Fruit fly (Drosophila melanogaster) whole organism, embryonic: ENCODE data around the gene Pgls.

Experiments used
- Adf1 ChIP-seq: fragments of 200-800 bp; sonication (Bioruptor generic); IDR thresholded peaks from 2 replicates; pipeline ENCODE4 v1.3.6; 2022; ENCODE audit warnings: missing biosample characterization, missing genetic modification characterization
- Aef1 ChIP-seq: fragments of 200-800 bp; sonication (Bioruptor generic); IDR thresholded peaks from 3 replicates; pipeline ENCODE4 v1.3.6; 2022; ENCODE audit warnings: missing biosample characterization, missing genetic modification characterization
- CG11696 ChIP-seq: fragments of 200-800 bp; sonication (Bioruptor generic); IDR thresholded peaks from 2 replicates; pipeline ENCODE4 v1.3.6; 2022; ENCODE audit warnings: missing biosample characterization, missing genetic modification characterization
- CG12942 ChIP-seq: fragments of 200-800 bp; sonication (Bioruptor generic); optimal IDR thresholded peaks from 3 replicates; lab custom pipeline; 2016; ENCODE audit warnings: missing biosample characterization, missing genetic modification characterization
- CG14965 ChIP-seq: fragments of 200-800 bp; sonication (Bioruptor generic); optimal IDR thresholded peaks from 2 replicates; lab custom pipeline; 2016; ENCODE audit warnings: missing biosample characterization, missing genetic modification characterization, borderline replicate concordance
- CG1647 ChIP-seq: fragments of 200-800 bp; sonication (Bioruptor generic); optimal IDR thresholded peaks from 3 replicates; lab custom pipeline; 2016; ENCODE audit warnings: missing biosample characterization, missing genetic modification characterization
- CG17186 ChIP-seq: fragments of 200-800 bp; sonication (Bioruptor generic); optimal IDR thresholded peaks from 3 replicates; lab custom pipeline; 2017; ENCODE audit warnings: missing biosample characterization, missing genetic modification reagents, missing genetic modification characterization
- CG17328 ChIP-seq: fragments of 200-800 bp; sonication (Bioruptor generic); IDR thresholded peaks from 2 replicates; pipeline ENCODE4 v1.3.6; 2022; ENCODE audit warnings: missing biosample characterization, missing genetic modification characterization
- CG17612 ChIP-seq: fragments of 200-800 bp; sonication (Bioruptor generic); IDR thresholded peaks from 2 replicates; pipeline ENCODE4 v1.3.6; 2022; ENCODE audit warnings: missing biosample characterization, missing genetic modification characterization
- CG2120 ChIP-seq: fragments of 200-800 bp; sonication (Bioruptor generic); optimal IDR thresholded peaks from 3 replicates; lab custom pipeline; 2016; ENCODE audit warnings: missing biosample characterization, missing genetic modification characterization
- CG31224 ChIP-seq: fragments of 200-800 bp; sonication (Bioruptor generic); IDR thresholded peaks from 2 replicates; pipeline ENCODE4 v1.3.6; 2022; ENCODE audit warnings: missing biosample characterization, missing genetic modification characterization
- CG32767 ChIP-seq: fragments of 200-800 bp; sonication (Bioruptor generic); IDR thresholded peaks from 2 replicates; pipeline ENCODE4 v1.3.6; 2022; ENCODE audit warnings: missing biosample characterization, missing genetic modification characterization
- CG34224 ChIP-seq: fragments of 200-800 bp; sonication (Bioruptor generic); IDR thresholded peaks from 3 replicates; pipeline ENCODE4 v1.3.6; 2022; ENCODE audit warnings: missing biosample characterization, missing genetic modification characterization; ENCODE audit not compliant: partially characterized antibody
- CG34376 ChIP-seq: fragments of 200-800 bp; sonication (Bioruptor generic); optimal IDR thresholded peaks from 2 replicates; lab custom pipeline; 2018; ENCODE audit warnings: missing biosample characterization, mild to moderate bottlenecking, missing genetic modification characterization
- CG3847 ChIP-seq: fragments of 200-800 bp; sonication (Bioruptor generic); IDR thresholded peaks from 2 replicates; pipeline ENCODE4 v1.3.6; 2022; ENCODE audit warnings: missing biosample characterization, missing genetic modification characterization
- CG4424 ChIP-seq: fragments of 200-800 bp; sonication (Bioruptor generic); optimal IDR thresholded peaks from 3 replicates; lab custom pipeline; 2016; ENCODE audit warnings: missing biosample characterization, missing genetic modification characterization
- CG5180 ChIP-seq: fragments of 200-800 bp; sonication (Bioruptor generic); optimal IDR thresholded peaks from 3 replicates; lab custom pipeline; 2017; ENCODE audit warnings: missing biosample characterization, missing genetic modification characterization, mild to moderate bottlenecking, moderate library complexity, missing genetic modification reagents
- CG6272 ChIP-seq: fragments of 200-800 bp; sonication (Bioruptor generic); IDR thresholded peaks from 2 replicates; pipeline ENCODE4 v1.3.6; 2022; ENCODE audit warnings: missing biosample characterization, missing genetic modification characterization
- CG6683 ChIP-seq: fragments of 200-800 bp; sonication (Bioruptor generic); optimal IDR thresholded peaks from 2 replicates; lab custom pipeline; 2017; ENCODE audit warnings: missing biosample characterization, mild to moderate bottlenecking, missing genetic modification characterization, missing genetic modification reagents
- CG8924 ChIP-seq: fragments of 200-800 bp; optimal IDR thresholded peaks from 3 replicates; lab custom pipeline; 2019; ENCODE audit warnings: missing biosample characterization, mild to moderate bottlenecking, missing genetic modification characterization, moderate library complexity
- Dfd ChIP-seq, 2 experiments: fragments of >200 bp; optimal IDR thresholded peaks; 2 replicates each; lab custom pipeline; 2017; ENCODE audit warnings: missing biosample characterization in 2 of 2, missing genetic modification characterization in 2 of 2
- Doc2 ChIP-seq: fragments of 200-800 bp; sonication (Bioruptor generic); IDR thresholded peaks from 2 replicates; pipeline ENCODE4 v1.3.6; 2022; ENCODE audit warnings: missing biosample characterization, missing genetic modification characterization
- ERR ChIP-seq: fragments of 200-800 bp; sonication (Bioruptor generic); optimal IDR thresholded peaks from 2 replicates; lab custom pipeline; 2016; ENCODE audit warnings: missing biosample characterization, missing genetic modification characterization
- HLH54F ChIP-seq: fragments of 200-800 bp; sonication (Bioruptor generic); optimal IDR thresholded peaks from 3 replicates; lab custom pipeline; 2016; ENCODE audit warnings: missing biosample characterization, missing genetic modification characterization
- HmgD ChIP-seq: fragments of 200-800 bp; sonication (Bioruptor generic); optimal IDR thresholded peaks from 3 replicates; lab custom pipeline; 2016; ENCODE audit warnings: missing biosample characterization, missing genetic modification characterization
- Lpt ChIP-seq: fragments of >200 bp; optimal IDR thresholded peaks from 2 replicates; lab custom pipeline; 2018; ENCODE audit warnings: missing biosample characterization, missing genetic modification characterization
- MESR4 ChIP-seq: fragments of 200-800 bp; sonication (Bioruptor generic); optimal IDR thresholded peaks from 2 replicates; lab custom pipeline; 2018; ENCODE audit warnings: missing biosample characterization, mild to moderate bottlenecking, missing genetic modification characterization, moderate library complexity
- Med ChIP-seq: fragments of 200-800 bp; sonication (Bioruptor generic); peaks from one replicate; lab custom pipeline; 2016; ENCODE audit warnings: missing biosample characterization, missing genetic modification characterization, mild to moderate bottlenecking, inconsistent platforms, moderate library complexity
- Mrtf ChIP-seq: fragments of 200-800 bp; sonication (Bioruptor generic); IDR thresholded peaks from 3 replicates; pipeline ENCODE4 v1.3.6; 2022; ENCODE audit warnings: missing biosample characterization, missing genetic modification characterization
- Nf-YB ChIP-seq: fragments of 200-800 bp; sonication (Bioruptor generic); optimal IDR thresholded peaks from 3 replicates; lab custom pipeline; 2019; ENCODE audit warnings: missing biosample characterization, mild to moderate bottlenecking, missing genetic modification characterization, moderate library complexity
- Nf-YC ChIP-seq: fragments of 200-800 bp; optimal IDR thresholded peaks from 3 replicates; lab custom pipeline; 2019; ENCODE audit warnings: missing biosample characterization, mild to moderate bottlenecking, missing genetic modification characterization, moderate library complexity
- PHDP ChIP-seq: fragments of 200-800 bp; sonication (Bioruptor generic); optimal IDR thresholded peaks from 3 replicates; lab custom pipeline; 2018; ENCODE audit warnings: missing biosample characterization, mild to moderate bottlenecking, missing genetic modification characterization, moderate library complexity
- ato ChIP-seq: fragments of 200-800 bp; sonication (Bioruptor generic); IDR thresholded peaks from 2 replicates; pipeline ENCODE4 v1.3.6; 2022; ENCODE audit warnings: missing biosample characterization, missing genetic modification characterization; ENCODE audit not compliant: partially characterized antibody
- bsh ChIP-seq, 2 experiments: fragments of 200-800 bp; sonication (Bioruptor generic); optimal IDR thresholded peaks; 2 replicates each; lab custom pipeline; 2017 to 2018; ENCODE audit warnings: mild to moderate bottlenecking in 2 of 2, missing biosample characterization in 2 of 2, missing genetic modification characterization in 2 of 2, moderate library complexity in 1 of 2
- cad ChIP-seq: fragments of >200 bp; optimal IDR thresholded peaks from 2 replicates; lab custom pipeline; 2017; ENCODE audit warnings: missing biosample characterization, missing genetic modification characterization
- chinmo ChIP-seq: fragments of 200-800 bp; sonication (Bioruptor generic); IDR thresholded peaks from 4 replicates; pipeline ENCODE4 v1.3.6; 2022; ENCODE audit warnings: missing biosample characterization, missing genetic modification characterization; ENCODE audit not compliant: partially characterized antibody
- crp ChIP-seq, 2 experiments: fragments of 200-800 bp; sonication (Bioruptor generic); optimal IDR thresholded peaks; 2 replicates in 1 of 2; 3 replicates in 1 of 2; lab custom pipeline; 2017; ENCODE audit warnings: missing biosample characterization in 2 of 2, missing genetic modification characterization in 2 of 2, mild to moderate bottlenecking in 1 of 2, moderate library complexity in 1 of 2
- lbe ChIP-seq: fragments of 200-800 bp; sonication (Bioruptor generic); optimal IDR thresholded peaks from 2 replicates; lab custom pipeline; 2016; ENCODE audit warnings: missing biosample characterization, mild to moderate bottlenecking, missing genetic modification characterization
- mirr ChIP-seq: fragments of 200-800 bp; sonication (Bioruptor generic); optimal IDR thresholded peaks from 3 replicates; lab custom pipeline; 2018; ENCODE audit warnings: missing biosample characterization, mild to moderate bottlenecking, missing genetic modification characterization
- nerfin-1 ChIP-seq: fragments of 200-800 bp; sonication (Bioruptor generic); optimal IDR thresholded peaks from 3 replicates; lab custom pipeline; 2019; ENCODE audit warnings: missing biosample characterization, mild to moderate bottlenecking, missing genetic modification characterization, moderate library complexity
- nerfin-2 ChIP-seq: fragments of 200-800 bp; sonication (Bioruptor generic); IDR thresholded peaks from 2 replicates; pipeline ENCODE4 v1.3.6; 2022; ENCODE audit warnings: missing biosample characterization, missing genetic modification characterization; ENCODE audit not compliant: partially characterized antibody
- nmo ChIP-seq: fragments of 200-800 bp; sonication (Bioruptor generic); optimal IDR thresholded peaks from 2 replicates; lab custom pipeline; 2018; ENCODE audit warnings: missing biosample characterization, mild to moderate bottlenecking, missing genetic modification characterization, moderate library complexity
- peb ChIP-seq: fragments of 200-800 bp; sonication (Bioruptor generic); IDR thresholded peaks from 2 replicates; pipeline ENCODE4 v1.3.6; 2022; ENCODE audit warnings: missing biosample characterization, missing genetic modification characterization
- psq ChIP-seq: fragments of 200-800 bp; sonication (Bioruptor generic); optimal IDR thresholded peaks from 2 replicates; lab custom pipeline; 2017; ENCODE audit warnings: missing biosample characterization, missing genetic modification characterization
- so ChIP-seq: fragments of 200-800 bp; sonication (Bioruptor generic); IDR thresholded peaks from 3 replicates; pipeline ENCODE4 v1.3.6; 2022; ENCODE audit warnings: missing biosample characterization, missing genetic modification characterization
- sug ChIP-seq: fragments of 200-800 bp; optimal IDR thresholded peaks from 2 replicates; lab custom pipeline; 2019; ENCODE audit warnings: missing biosample characterization, mild to moderate bottlenecking, missing genetic modification characterization, moderate library complexity
- z ChIP-seq: fragments of 200-800 bp; sonication (Bioruptor generic); IDR thresholded peaks from 3 replicates; pipeline ENCODE4 v1.3.6; 2022; ENCODE audit warnings: missing biosample characterization, missing genetic modification characterization
- zen2 ChIP-seq: fragments of 200-800 bp; sonication (Bioruptor generic); IDR thresholded peaks from 3 replicates; pipeline ENCODE4 v1.3.6; 2022; ENCODE audit warnings: missing biosample characterization, missing genetic modification characterization; ENCODE audit not compliant: partially characterized antibody
- zfh2 ChIP-seq: fragments of 200-800 bp; sonication (Bioruptor generic); optimal IDR thresholded peaks from 2 replicates; lab custom pipeline; 2016; ENCODE audit warnings: missing biosample characterization, missing genetic modification characterization

Gene Pgls

DNA sequence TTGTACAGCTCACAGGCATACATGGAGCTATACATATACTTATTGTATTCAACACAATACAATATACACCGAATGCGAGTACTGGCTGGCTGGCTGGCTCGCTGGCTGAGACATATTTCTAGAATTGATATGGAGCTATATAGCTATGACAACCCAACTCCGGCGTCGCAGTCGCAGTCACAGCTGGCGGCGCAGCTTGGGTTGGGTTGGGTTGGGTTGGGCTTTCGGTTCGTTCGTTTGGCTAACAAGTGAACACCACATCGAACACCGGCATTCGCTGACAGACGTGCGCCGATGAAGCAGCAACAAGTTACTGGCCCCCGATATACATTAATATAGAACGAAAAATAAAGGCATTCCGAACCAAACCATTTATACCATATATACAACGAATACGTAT, 8.3 kb upstream of the Pgls start, which contains the start of gene CG15210:
Gene CG15210, plus strand, starts transcription at position 269 of the 400 bp plus-strand sequence.
- TF ChIP-seq CG8924 (no peak), CG17328 (no peak), Adf1 (GFP tag; lab: Robert Waterston, UW) (peak; percentile 63; the same call in 1 of the 2 replicates), Med (GFP tag; lab: Kevin White, UChicago) (peak; percentile 49), CG5180 (peak; percentile 84), crp (GFP tag; optimal IDR thresholded peaks at IDR 0.05; lab: Kevin White, UChicago) (no peak)

DNA sequence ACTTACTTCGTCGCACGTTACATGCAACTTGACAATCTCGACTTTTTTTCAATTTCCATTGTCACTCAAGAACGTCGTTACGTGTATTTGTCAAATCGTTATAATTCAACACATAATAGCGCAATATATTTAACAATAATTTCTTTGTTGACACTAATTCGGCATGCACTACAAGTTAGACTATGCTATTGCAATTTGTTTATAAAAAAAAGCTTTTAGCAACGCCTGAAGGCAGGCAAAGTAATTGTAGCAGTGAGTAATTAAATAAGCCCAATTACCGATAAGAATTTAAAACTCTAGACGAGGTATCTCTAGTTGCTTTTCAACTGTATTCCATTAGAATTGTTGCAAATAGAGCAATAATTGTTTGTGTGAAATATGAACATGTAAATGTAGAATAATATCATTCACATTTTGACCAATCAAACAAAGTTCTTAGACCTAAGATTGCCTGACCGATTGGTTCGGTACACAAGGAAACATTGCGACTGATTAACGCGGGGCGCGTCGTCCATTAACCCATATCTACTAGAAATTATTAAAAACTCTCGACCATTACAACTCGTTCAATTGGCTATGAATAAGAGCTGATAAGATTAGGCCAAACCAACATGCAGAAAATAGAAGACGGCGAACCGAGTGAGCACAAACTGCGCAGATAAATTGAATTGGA, 6.2 kb upstream of the Pgls start:
- TF ChIP-seq CG11696 (GFP tag; lab: Robert Waterston, UW) = no peak
- TF ChIP-seq CG34376 (GFP tag; lab: Kevin White, UChicago) = peak; percentile 41
- TF ChIP-seq Mrtf (GFP tag; lab: Robert Waterston, UW) = no peak
- TF ChIP-seq ERR (GFP tag; lab: Kevin White, UChicago) = no peak
- TF ChIP-seq Nf-YB (GFP tag; lab: Kevin White, UChicago) = peak; percentile 35
- no peak for TF ChIP-seq CG31224 (GFP tag; lab: Robert Waterston, UW)
- no peak for TF ChIP-seq nerfin-1
- no peak for TF ChIP-seq z
- no peak for TF ChIP-seq CG4424 (GFP tag; lab: Kevin White, UChicago)
- TF ChIP-seq Aef1 (GFP tag; lab: Robert Waterston, UW) = no peak
- no peak for TF ChIP-seq CG6683 (GFP tag; lab: Kevin White, UChicago)
- TF ChIP-seq nerfin-2 = no peak
- TF ChIP-seq nmo = no peak
- 0 out of 4 replicates have a peak, but pooled peaks have one; percentile 49 for TF ChIP-seq chinmo (GFP tag; lab: Robert Waterston, UW)
- TF ChIP-seq PHDP (tag; lab: Kevin White, UChicago) = no peak
- no peak for TF ChIP-seq HLH54F (GFP tag; lab: Kevin White, UChicago)
- TF ChIP-seq cad (GFP tag; lab: Kevin White, UChicago) = no peak
- no peak for TF ChIP-seq so (GFP tag; lab: Robert Waterston, UW)
- TF ChIP-seq Lpt (GFP tag; lab: Kevin White, UChicago) = no peak
- no peak for TF ChIP-seq CG12942
- TF ChIP-seq psq (GFP tag; lab: Kevin White, UChicago) = no peak
- no peak for TF ChIP-seq lbe (GFP tag; lab: Kevin White, UChicago)
- no peak for TF ChIP-seq MESR4 (GFP tag; lab: Kevin White, UChicago)
- no peak for TF ChIP-seq HmgD (GFP tag; lab: Kevin White, UChicago)
- TF ChIP-seq Nf-YC (tag; lab: Kevin White, UChicago) = peak; percentile 14
- no peak for TF ChIP-seq bsh (GFP tag; optimal IDR thresholded peaks at IDR 0.05; lab: Kevin White, UChicago)
- no peak for TF ChIP-seq CG6272 (GFP tag; lab: Robert Waterston, UW)
- no peak for TF ChIP-seq CG3847 (GFP tag; lab: Robert Waterston, UW)
- TF ChIP-seq CG34224 (GFP tag; lab: Robert Waterston, UW) = no peak
- TF ChIP-seq CG5180 = no peak
- TF ChIP-seq CG17186 = no peak
- no peak for TF ChIP-seq CG14965 (GFP tag; lab: Kevin White, UChicago)
- no peak for TF ChIP-seq CG17612 (GFP tag; lab: Robert Waterston, UW)
- no peak for TF ChIP-seq ato (GFP tag; lab: Robert Waterston, UW)
- TF ChIP-seq CG32767 (GFP tag; lab: Robert Waterston, UW) = no peak
- no peak for TF ChIP-seq CG1647 (GFP tag; lab: Kevin White, UChicago)
- no peak for TF ChIP-seq zen2 (GFP tag; lab: Robert Waterston, UW)
- no peak for TF ChIP-seq Doc2
- TF ChIP-seq Dfd (GFP tag; optimal IDR thresholded peaks at IDR 0.05; lab: Kevin White, UChicago) = no peak
- no peak for TF ChIP-seq CG2120 (GFP tag; lab: Kevin White, UChicago)
- TF ChIP-seq zfh2 (GFP tag; lab: Kevin White, UChicago) = no peak
- TF ChIP-seq mirr = peak; percentile 93
- TF ChIP-seq peb (GFP tag; lab: Robert Waterston, UW) = no peak
- peak; percentile 27 for TF ChIP-seq sug (tag; lab: Kevin White, UChicago)
